Fruit fly (Drosophila melanogaster) Kc167 (cell line): Measurements from ENCODE around the gene fliI.

Experiments
- Myc ChIP-seq: fragments of >200 bp; optimal IDR thresholded peaks from 2 replicates; lab custom pipeline; 2017; ENCODE audit warnings: missing external identifiers
- Sin3A ChIP-seq: fragments of >200 bp; optimal IDR thresholded peaks from 2 replicates; lab custom pipeline; 2018; ENCODE audit warnings: missing external identifiers
- h ChIP-seq: fragments of >200 bp; optimal IDR thresholded peaks from 3 replicates; lab custom pipeline; 2018; ENCODE audit warnings: missing external identifiers
- insv ChIP-seq: fragments of >200 bp; optimal IDR thresholded peaks from 3 replicates; lab custom pipeline; 2018; ENCODE audit warnings: missing external identifiers
- psq ChIP-seq: fragments of >200 bp; optimal IDR thresholded peaks from 2 replicates; lab custom pipeline; 2017; ENCODE audit warnings: missing external identifiers
- ttk ChIP-seq: sonication (Bioruptor generic); optimal IDR thresholded peaks from 2 replicates; lab custom pipeline; 2017; ENCODE audit warnings: missing external identifiers

- TF ChIP-seq psq (lab: Kevin White, UChicago) (no peak), ttk (no peak), Sin3A (lab: Kevin White, UChicago) (no peak), Myc (lab: Kevin White, UChicago) (no peak), h (lab: Kevin White, UChicago) (no peak), insv (lab: Kevin White, UChicago) (no peak)
Observed at dm6 chrX:21319202-21319772, 20.3 kb upstream of the fliI start, which contains the start of the genes SLIRP1 and anox.
